Fruit fly (Drosophila melanogaster) S2 (cell line): ENCODE measurements around the gene Cdc5.

Source experiments
- CG8478 ChIP-seq: fragments of >200 bp; optimal IDR thresholded peaks from 2 replicates; lab custom pipeline; 2018
- CTCF ChIP-seq, 2 experiments: fragments of >200 bp; optimal IDR thresholded peaks; 2 replicates each; lab custom pipeline; 2018

Cdc5 gene

DNA sequence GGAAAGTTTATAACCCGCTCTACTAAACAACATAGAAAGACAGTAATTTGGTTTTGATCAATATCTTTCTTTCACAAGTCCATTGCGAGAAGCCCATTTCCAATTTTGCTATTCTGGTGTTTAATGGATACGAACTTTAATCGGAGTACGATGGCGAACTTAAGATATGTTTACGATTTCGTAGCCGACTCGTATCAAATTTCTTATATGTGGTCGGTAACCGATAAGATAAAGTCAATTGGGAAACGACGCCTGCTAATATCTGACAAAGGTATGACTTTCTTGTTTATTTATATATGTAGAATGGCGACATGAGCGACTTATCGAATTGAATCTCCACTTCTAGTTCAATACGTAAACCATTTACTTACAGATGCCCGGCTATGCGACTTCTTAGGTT lies 23.1 kb downstream of the Cdc5 start:
- no peak for TF ChIP-seq CTCF (optimal IDR thresholded peaks at IDR 0.05; lab: Kevin White, UChicago)

- no peak for TF ChIP-seq CTCF (optimal IDR thresholded peaks at IDR 0.05; lab: Kevin White, UChicago)
- no peak for TF ChIP-seq CG8478 (lab: Kevin White, UChicago)
These were observed 24.0 kb downstream of the Cdc5 start for dm6 chr3L:337148-337547.

DNA sequence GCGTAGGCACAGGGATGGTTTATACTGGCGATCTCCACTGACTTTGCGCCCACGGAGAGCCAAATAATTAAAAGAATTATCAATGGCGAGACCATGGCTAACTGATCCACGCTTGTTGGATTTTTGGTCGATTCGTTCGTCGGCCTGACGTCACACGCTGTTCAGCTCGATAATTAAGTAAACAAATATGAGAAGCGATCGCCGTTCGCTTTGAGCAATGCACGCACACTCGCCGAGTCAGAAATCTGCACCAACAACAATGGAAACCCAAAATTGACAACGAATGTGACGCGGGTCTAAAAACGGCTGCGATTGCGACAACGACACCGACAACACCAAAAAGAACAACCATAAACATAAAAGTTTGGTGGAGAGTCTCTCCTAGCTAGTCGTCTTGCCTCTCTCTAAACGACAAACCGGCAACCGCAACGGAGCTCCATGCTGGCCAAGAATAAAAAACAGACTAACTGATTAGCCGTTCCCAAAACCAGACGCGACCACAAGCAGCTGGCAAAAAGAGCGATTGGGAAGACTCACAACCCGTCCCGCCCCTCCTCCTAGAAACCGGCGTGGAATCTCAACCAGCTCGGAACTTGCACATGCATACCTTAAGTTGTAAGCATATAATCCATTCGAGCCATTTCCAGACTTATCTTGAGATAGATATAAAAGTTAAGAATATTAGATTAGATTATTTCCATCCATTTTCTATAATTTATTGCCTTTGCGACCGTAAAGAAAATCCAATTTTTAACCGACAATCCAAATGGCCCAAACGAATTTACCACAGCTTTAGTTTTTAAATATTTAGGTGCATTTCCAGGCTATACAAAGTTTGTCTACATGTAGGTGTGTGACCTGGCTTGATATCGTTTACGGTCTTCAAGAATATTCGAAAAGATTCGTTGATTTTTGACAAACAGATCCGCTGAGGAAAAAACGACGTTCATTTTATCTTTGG lies 29.1 kb downstream of the Cdc5 start, which contains the start of gene mthl9:
Gene mthl9 (minus strand): TSS at position 468 of the 961 bp plus-strand sequence.
- TF ChIP-seq CG8478 (lab: Kevin White, UChicago): no peak
- peak in 1 of 2 experiments; percentile 50 for TF ChIP-seq CTCF (optimal IDR thresholded peaks at IDR 0.05; lab: Kevin White, UChicago)

DNA sequence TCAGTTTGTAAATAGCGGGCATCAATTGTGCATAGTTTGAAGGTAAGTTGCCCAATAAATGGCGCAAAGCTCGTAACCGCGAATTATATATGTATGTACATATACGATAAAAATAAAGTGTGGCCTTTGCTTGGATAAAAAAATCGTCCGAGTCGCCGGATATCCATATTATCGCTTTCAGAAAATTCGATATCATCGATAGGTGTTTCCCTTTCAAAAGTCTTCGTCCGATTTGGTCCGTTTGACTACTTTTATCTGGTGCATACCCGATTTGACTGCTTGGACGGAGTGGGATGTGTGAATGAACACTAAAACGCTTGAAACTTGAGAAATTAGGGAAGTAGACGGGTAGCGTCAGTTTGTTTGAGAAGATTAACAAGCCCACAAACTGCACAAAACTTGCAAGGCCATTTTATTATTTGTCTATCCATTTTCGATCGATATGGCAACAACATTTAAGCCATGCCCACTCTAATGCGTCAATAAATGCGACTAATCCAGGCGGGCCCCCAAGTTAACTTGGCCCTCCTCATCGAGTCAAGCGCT lies 32.0 kb downstream of the Cdc5 start:
- TF ChIP-seq CG8478 (lab: Kevin White, UChicago) (no peak), CTCF (optimal IDR thresholded peaks at IDR 0.05; lab: Kevin White, UChicago) (no peak)

- TF ChIP-seq CTCF (optimal IDR thresholded peaks at IDR 0.05; lab: Kevin White, UChicago) (no peak), CG8478 (lab: Kevin White, UChicago) (no peak)
These were observed 33.4 kb downstream of the Cdc5 start, which contains the start of the genes Atac3 and Ptpmeg for dm6 chr3L:327833-328232. Atac3 (minus strand) TSS chr3L:327992. Ptpmeg (plus strand) TSS chr3L:328097.

DNA sequence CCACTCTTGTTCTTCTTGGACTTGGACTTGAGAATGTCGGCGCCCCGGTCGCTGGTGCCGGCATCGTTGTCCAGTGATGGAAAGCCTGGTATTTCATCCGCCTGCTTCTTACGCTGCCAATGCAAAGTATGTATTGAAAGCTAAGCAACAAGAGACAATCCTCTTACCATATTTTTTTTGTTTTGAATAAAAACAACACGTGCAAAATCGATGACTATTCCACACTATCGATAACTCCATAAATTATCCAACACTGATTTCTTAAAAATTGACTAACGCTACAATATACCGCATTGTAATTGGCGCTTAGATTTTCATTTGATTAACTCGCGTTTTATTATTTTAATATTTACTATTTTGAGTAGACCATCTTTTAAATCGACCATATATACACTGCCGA lies 36.7 kb downstream of the Cdc5 start, which contains the start of gene CG32344:
Gene CG32344 (minus strand): TSS at position 235 of the 400 bp plus-strand sequence.
- no peak for TF ChIP-seq CTCF (optimal IDR thresholded peaks at IDR 0.05; lab: Kevin White, UChicago)
- no peak for TF ChIP-seq CG8478 (lab: Kevin White, UChicago)

- TF ChIP-seq CG8478 (lab: Kevin White, UChicago) (no peak), CTCF (optimal IDR thresholded peaks at IDR 0.05; lab: Kevin White, UChicago) (no peak)
These were observed 39.7 kb downstream of the Cdc5 start for dm6 chr3L:321495-321894.

- TF ChIP-seq CTCF (optimal IDR thresholded peaks at IDR 0.05; lab: Kevin White, UChicago): no peak
These were observed 40.4 kb downstream of the Cdc5 start for dm6 chr3L:320798-321197.

DNA sequence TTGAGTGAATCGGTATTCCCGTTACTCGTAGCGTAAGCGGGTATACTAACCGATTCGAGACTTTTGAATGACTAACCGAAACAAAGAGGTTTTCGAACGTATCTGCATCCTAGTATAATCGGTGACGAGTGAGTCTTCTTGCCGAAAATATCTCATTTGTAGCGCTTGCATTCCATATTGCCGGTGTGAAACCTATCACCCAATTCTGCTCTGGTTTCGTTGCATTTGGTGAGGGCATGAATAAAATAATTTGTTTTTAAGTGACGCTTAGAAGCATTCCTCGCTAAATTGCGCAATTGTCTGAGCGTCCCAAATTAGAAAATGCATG lies 41.2 kb downstream of the Cdc5 start:
- no peak for TF ChIP-seq CG8478 (lab: Kevin White, UChicago)
- TF ChIP-seq CTCF (optimal IDR thresholded peaks at IDR 0.05; lab: Kevin White, UChicago): no peak

DNA sequence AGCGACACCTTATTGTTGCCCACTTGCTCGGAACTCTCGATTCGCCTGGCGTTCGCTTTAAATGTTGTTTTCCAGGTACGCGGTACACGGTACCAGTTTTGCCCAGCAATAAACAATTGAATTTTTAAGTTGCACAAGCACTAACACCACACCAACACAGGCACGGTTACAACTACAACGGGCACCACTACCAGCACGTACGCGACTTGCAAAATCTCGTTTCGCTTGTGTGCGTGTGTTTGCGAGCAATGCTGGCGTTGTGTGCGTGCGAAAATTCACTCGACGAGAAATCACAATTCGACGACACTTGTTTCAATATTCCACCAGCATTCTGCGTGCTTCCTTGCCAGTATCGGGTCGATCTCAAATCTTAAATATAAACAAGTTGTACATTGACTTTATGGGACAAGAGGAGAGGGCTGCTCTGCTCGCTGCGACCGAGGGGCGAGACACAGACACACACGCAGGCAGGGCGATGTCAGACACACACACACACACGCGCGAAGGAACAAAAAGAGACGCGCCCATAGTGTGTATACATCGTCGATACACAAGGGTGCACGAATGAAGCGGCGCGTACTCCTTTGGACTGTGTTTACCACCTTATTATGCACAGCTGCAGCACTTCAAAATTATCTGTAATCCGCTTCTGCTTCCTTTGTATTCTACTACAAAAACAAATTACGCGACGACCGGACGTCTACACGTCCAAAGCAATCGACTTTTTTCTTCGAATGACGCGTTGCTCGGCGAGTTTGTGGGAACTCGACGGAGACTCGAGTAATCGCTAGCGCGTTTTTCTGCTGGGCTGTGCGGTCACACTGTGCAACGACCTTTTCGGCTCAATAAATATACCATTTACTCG lies 41.8 kb downstream of the Cdc5 start, which contains the start of gene fwd:
Gene fwd (minus strand): TSS at position 740 of the 865 bp plus-strand sequence.
- TF ChIP-seq CTCF (optimal IDR thresholded peaks at IDR 0.05; lab: Kevin White, UChicago) (peak; percentile 19 to 41), CG8478 (lab: Kevin White, UChicago) (peak; percentile 10)

- TF ChIP-seq CG8478 (lab: Kevin White, UChicago) (no peak), CTCF (optimal IDR thresholded peaks at IDR 0.05; lab: Kevin White, UChicago) (no peak)
These were observed 44.4 kb downstream of the Cdc5 start, which contains the start of gene ddbt for dm6 chr3L:316784-317183. ddbt (plus strand) TSS chr3L:317084.

dm6 chr3L:315140-315539 lies 46.0 kb downstream of the Cdc5 start:
- TF ChIP-seq CG8478 (lab: Kevin White, UChicago): no peak
- TF ChIP-seq CTCF (optimal IDR thresholded peaks at IDR 0.05; lab: Kevin White, UChicago): no peak

- TF ChIP-seq CTCF (optimal IDR thresholded peaks at IDR 0.05; lab: Kevin White, UChicago) (no peak), CG8478 (lab: Kevin White, UChicago) (no peak)
These were observed 48.9 kb downstream of the Cdc5 start for dm6 chr3L:312323-312722.

dm6 chr3L:311607-312006 lies 49.6 kb downstream of the Cdc5 start:
- TF ChIP-seq CTCF (optimal IDR thresholded peaks at IDR 0.05; lab: Kevin White, UChicago) (no peak), CG8478 (lab: Kevin White, UChicago) (no peak)
